Fruit fly (Drosophila melanogaster): ENCODE measurements around the gene CG13937.

The CG13937 gene

DNA sequence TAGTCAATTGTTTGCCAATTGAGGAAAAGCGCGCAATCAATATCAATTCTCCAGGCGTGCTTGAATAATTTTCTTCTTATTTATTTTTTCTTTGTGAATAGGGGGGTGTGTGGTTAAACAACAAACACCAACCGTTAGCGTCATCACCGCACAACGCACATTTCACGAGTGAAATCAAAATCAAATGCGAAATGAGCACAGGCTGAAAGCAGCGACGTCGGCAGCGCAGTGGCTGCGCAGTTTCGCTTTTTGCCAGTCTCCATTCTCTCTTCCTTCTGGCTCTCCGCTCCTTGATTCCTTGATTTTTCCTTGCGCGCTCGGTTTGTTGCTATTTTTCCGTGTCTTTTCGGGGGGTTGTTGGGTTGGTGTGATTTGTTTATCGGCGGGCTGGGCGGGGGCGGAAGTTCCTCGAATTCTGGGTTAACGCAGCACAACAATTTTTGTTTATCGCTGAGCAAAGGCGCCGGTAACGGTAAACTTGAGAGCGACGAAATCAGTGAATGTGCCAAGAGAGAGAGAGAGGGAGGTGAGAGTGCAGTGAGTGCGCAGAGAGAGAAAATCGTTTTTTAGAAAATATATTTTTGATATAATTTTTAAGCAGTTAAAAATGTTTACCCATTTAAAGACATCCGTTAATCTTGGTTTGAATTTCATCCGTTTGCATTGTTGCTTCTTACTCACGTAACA lies at the start of gene CG13937:
TSS of gene CG13937 (minus strand) at position 174 of the 687 bp plus-strand sequence.
- TF ChIP-seq CG9797 (GFP tag; optimal IDR thresholded peaks at IDR 0.05) (no peak), Adf1 (GFP tag; IDR thresholded peaks at IDR 0.05) (peak; percentile 95), CkIIα-i1 (GFP tag; IDR thresholded peaks at IDR 0.05) (no peak), ab (GFP tag; optimal IDR thresholded peaks at IDR 0.05) (no peak), NK7.1 (GFP tag; optimal IDR thresholded peaks at IDR 0.05) (no peak), zen (tag; optimal IDR thresholded peaks at IDR 0.05) (no peak), CG8089 (GFP tag; optimal IDR thresholded peaks at IDR 0.05) (no peak), B-H1 (GFP tag; IDR thresholded peaks at IDR 0.05) (no peak), Dfd (GFP tag; optimal IDR thresholded peaks at IDR 0.05) (no peak), Fer2 (tag; optimal IDR thresholded peaks at IDR 0.05) (no peak), tap (tag; optimal IDR thresholded peaks at IDR 0.05) (peak; percentile 7), Mad (GFP tag; optimal IDR thresholded peaks at IDR 0.05) (no peak), gro (GFP tag; optimal IDR thresholded peaks at IDR 0.05) (peak; percentile 13), fd64A (GFP tag; optimal IDR thresholded peaks at IDR 0.05) (no peak), CG6854 (GFP tag; optimal IDR thresholded peaks at IDR 0.05) (no peak), dpn (GFP tag; optimal IDR thresholded peaks at IDR 0.05) (no peak), bcd (GFP tag; optimal IDR thresholded peaks at IDR 0.05) (no peak), ssp (GFP tag; IDR thresholded peaks at IDR 0.05) (no peak), HmgZ (tag; optimal IDR thresholded peaks at IDR 0.05) (no peak), sima (GFP tag; optimal IDR thresholded peaks at IDR 0.05) (no peak), ind (GFP tag; optimal IDR thresholded peaks at IDR 0.05) (no peak), hb (GFP tag; IDR thresholded peaks at IDR 0.05; ENCODE audit: partially characterized antibody) (no peak), CG2202 (tag; optimal IDR thresholded peaks at IDR 0.05) (no peak), CG1603 (tag; optimal IDR thresholded peaks at IDR 0.05) (no peak), CG14014 (GFP tag; IDR thresholded peaks at IDR 0.05) (no peak), CG34376 (GFP tag; optimal IDR thresholded peaks at IDR 0.05) (no peak), en (GFP tag; optimal IDR thresholded peaks at IDR 0.05) (no peak), D19B (GFP tag; optimal IDR thresholded peaks at IDR 0.05) (no peak), vfl (GFP tag; optimal IDR thresholded peaks at IDR 0.05) (no peak), CG12391 (tag; optimal IDR thresholded peaks at IDR 0.05) (no peak), Lhr (GFP tag; optimal IDR thresholded peaks at IDR 0.05) (no peak), MESR4 (GFP tag; optimal IDR thresholded peaks at IDR 0.05) (no peak), fd96Cb (tag; optimal IDR thresholded peaks at IDR 0.05) (no peak), bowl (GFP tag; IDR thresholded peaks at IDR 0.05) (no peak), CG12104 (GFP tag; optimal IDR thresholded peaks at IDR 0.05) (no peak), sug (tag; optimal IDR thresholded peaks at IDR 0.05) (no peak), CG7745 (tag; optimal IDR thresholded peaks at IDR 0.05) (no peak), CG1832 (GFP tag; optimal IDR thresholded peaks at IDR 0.05) (no peak), pfk (GFP tag; optimal IDR thresholded peaks at IDR 0.05) (no peak), eve (GFP tag; optimal IDR thresholded peaks at IDR 0.05) (no peak), CG30403 (GFP tag; optimal IDR thresholded peaks at IDR 0.05) (no peak), CG3065 (GFP tag; optimal IDR thresholded peaks at IDR 0.05) (no peak), kah (GFP tag; optimal IDR thresholded peaks at IDR 0.05) (no peak), CG14860 (GFP tag; IDR thresholded peaks at IDR 0.05; ENCODE audit: partially characterized antibody) (no peak), stc (GFP tag; IDR thresholded peaks at IDR 0.05) (no peak), caup (GFP tag; optimal IDR thresholded peaks at IDR 0.05; ENCODE audit: severe bottlenecking) (no peak), scrt (GFP tag; optimal IDR thresholded peaks at IDR 0.05) (peak; percentile 39), CG1529 (GFP tag; optimal IDR thresholded peaks at IDR 0.05) (no peak), CG34422 (GFP tag; IDR thresholded peaks at IDR 0.05) (no peak), Xrp1 (GFP tag; IDR thresholded peaks at IDR 0.05) (no peak), CG2889 (GFP tag; IDR thresholded peaks at IDR 0.05) (no peak)

Measured in whole organism, embryonic.